Fruit fly (Drosophila melanogaster): ENCODE data around the gene CG9922.

Gene CG9922

DNA sequence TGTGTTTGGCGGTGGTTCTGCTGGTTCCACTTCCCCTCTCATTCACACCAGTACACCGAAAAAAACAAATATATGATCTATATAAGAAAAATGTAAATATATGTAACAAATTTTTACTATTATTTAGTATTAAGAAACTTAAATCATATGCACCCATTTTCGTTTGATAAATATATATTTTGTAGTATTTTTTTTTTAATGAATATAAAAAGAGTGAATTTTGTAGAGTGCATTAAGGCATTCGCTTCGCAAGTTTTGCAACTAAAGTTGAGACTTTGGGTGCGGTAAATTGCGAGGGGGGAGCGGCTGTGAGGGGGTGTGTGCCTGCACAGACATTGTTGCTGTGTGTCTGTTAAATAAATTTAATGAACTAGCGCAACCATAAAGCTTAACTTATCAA, 28.6 kb downstream of the CG9922 start (continued):
- TF ChIP-seq pita (GFP tag; optimal IDR thresholded peaks at IDR 0.05) (no peak), her (GFP tag; optimal IDR thresholded peaks at IDR 0.05) (no peak), maf-S (GFP tag; optimal IDR thresholded peaks at IDR 0.05) (no peak), Lpt (GFP tag; optimal IDR thresholded peaks at IDR 0.05) (no peak), tna (GFP tag; IDR thresholded peaks at IDR 0.05; ENCODE audit: partially characterized antibody) (no peak), CG14050 (GFP tag; IDR thresholded peaks at IDR 0.05) (no peak), CG1602 (GFP tag; optimal IDR thresholded peaks at IDR 0.05) (no peak), prd (optimal IDR thresholded peaks at IDR 0.05) (no peak), prd (GFP tag; IDR thresholded peaks at IDR 0.05) (peak; percentile 48; the same call in 1 of the 3 replicates), esg (GFP tag; conservative IDR thresholded peaks at IDR 0.05) (no peak), Dll (GFP tag; IDR thresholded peaks at IDR 0.05; ENCODE audit: partially characterized antibody) (no peak), CG14441 (GFP tag; IDR thresholded peaks at IDR 0.05) (0 out of 2 replicates have a peak, but pooled peaks have one; percentile 9), BtbVII (GFP tag; optimal IDR thresholded peaks at IDR 0.05) (peak; percentile 44), D19A (tag; optimal IDR thresholded peaks at IDR 0.05) (peak; percentile 19), row (GFP tag; IDR thresholded peaks at IDR 0.05) (peak; percentile 38; the same call in 1 of the 3 replicates), HmgZ (tag; optimal IDR thresholded peaks at IDR 0.05) (no peak), btn (GFP tag; optimal IDR thresholded peaks at IDR 0.05) (no peak), lmd (GFP tag; IDR thresholded peaks at IDR 0.05) (no peak), Ptx1 (GFP tag; IDR thresholded peaks at IDR 0.05) (peak; percentile 36; the same call in 1 of the 2 replicates), CG3407 (GFP tag; optimal IDR thresholded peaks at IDR 0.05) (no peak), CG11085 (GFP tag; IDR thresholded peaks at IDR 0.05) (no peak), MBD-R2 (GFP tag; IDR thresholded peaks at IDR 0.05) (no peak), Oli (tag; optimal IDR thresholded peaks at IDR 0.05) (peak; percentile 5), bowl (GFP tag; IDR thresholded peaks at IDR 0.05) (no peak), Jarid2 (GFP tag; optimal IDR thresholded peaks at IDR 0.05) (peak; percentile 6), CG7556 (GFP tag; optimal IDR thresholded peaks at IDR 0.05) (peak; percentile 2), Oaz (GFP tag; IDR thresholded peaks at IDR 0.05) (no peak), Sox102F (GFP tag; optimal IDR thresholded peaks at IDR 0.05) (no peak), trh (GFP tag; optimal IDR thresholded peaks at IDR 0.05) (no peak), unpg (GFP tag; optimal IDR thresholded peaks at IDR 0.05) (peak; percentile 18), Hsf (GFP tag; optimal IDR thresholded peaks at IDR 0.05) (no peak), CG3995 (GFP tag; optimal IDR thresholded peaks at IDR 0.05) (no peak), Drgx (GFP tag; IDR thresholded peaks at IDR 0.05) (peak; percentile 81), Ada2b (GFP tag; IDR thresholded peaks at IDR 0.05) (0 out of 2 replicates have a peak, but pooled peaks have one; percentile 15), CG2678 (tag; optimal IDR thresholded peaks at IDR 0.05) (peak; percentile 16), nerfin-2 (GFP tag; IDR thresholded peaks at IDR 0.05; ENCODE audit: partially characterized antibody) (no peak), lab (GFP tag; optimal IDR thresholded peaks at IDR 0.05) (peak; percentile 28), C15 (GFP tag; IDR thresholded peaks at IDR 0.05) (no peak), CG32532 (GFP tag; IDR thresholded peaks at IDR 0.05) (no peak), CG18764 (GFP tag; optimal IDR thresholded peaks at IDR 0.05) (no peak), ssp (GFP tag; IDR thresholded peaks at IDR 0.05) (no peak), CG5180 (GFP tag; optimal IDR thresholded peaks at IDR 0.05) (no peak), CG1832 (GFP tag; optimal IDR thresholded peaks at IDR 0.05) (no peak), CG2889 (GFP tag; IDR thresholded peaks at IDR 0.05) (no peak), CG31441 (GFP tag; IDR thresholded peaks at IDR 0.05) (no peak), CG8478 (optimal IDR thresholded peaks at IDR 0.05) (no peak), CG17359 (tag; optimal IDR thresholded peaks at IDR 0.05) (peak; percentile 37), CG10543 (GFP tag; optimal IDR thresholded peaks at IDR 0.05) (no peak), tx (GFP tag; optimal IDR thresholded peaks at IDR 0.05) (no peak), CG33557 (GFP tag; optimal IDR thresholded peaks at IDR 0.05) (no peak), Vsx1 (GFP tag; optimal IDR thresholded peaks at IDR 0.05) (no peak), al (GFP tag; IDR thresholded peaks at IDR 0.05) (no peak)
